Fruit fly (Drosophila melanogaster) whole organism, embryonic: Measurements from ENCODE around the gene trv.

Experiments
- CG10959 ChIP-seq: fragments of 200-800 bp; sonication (Bioruptor generic); IDR thresholded peaks from 2 replicates; pipeline ENCODE4 v1.3.6; 2022; ENCODE audit warnings: missing biosample characterization, missing genetic modification characterization
- CG13775 ChIP-seq: fragments of 200-800 bp; sonication (Bioruptor generic); optimal IDR thresholded peaks from 3 replicates; lab custom pipeline; 2017; ENCODE audit warnings: missing biosample characterization, mild to moderate bottlenecking, missing genetic modification characterization
- CG15073 ChIP-seq: fragments of 200-800 bp; sonication (Bioruptor generic); optimal IDR thresholded peaks from 2 replicates; lab custom pipeline; 2016; ENCODE audit warnings: missing biosample characterization, missing genetic modification characterization
- CG15696 ChIP-seq: fragments of 200-800 bp; sonication (Bioruptor generic); optimal IDR thresholded peaks from 2 replicates; lab custom pipeline; 2019; ENCODE audit warnings: missing biosample characterization, mild to moderate bottlenecking, missing genetic modification characterization, moderate library complexity
- CG16863 ChIP-seq: fragments of 200-800 bp; sonication (Bioruptor generic); optimal IDR thresholded peaks from 3 replicates; lab custom pipeline; 2016; ENCODE audit warnings: missing biosample characterization, missing genetic modification characterization
- CG2116 ChIP-seq: fragments of 200-800 bp; sonication (Bioruptor generic); optimal IDR thresholded peaks from 3 replicates; lab custom pipeline; 2018; ENCODE audit warnings: missing biosample characterization, mild to moderate bottlenecking, missing genetic modification characterization
- CG30403 ChIP-seq: fragments of 200-800 bp; sonication (Bioruptor generic); optimal IDR thresholded peaks from 3 replicates; lab custom pipeline; 2016; ENCODE audit warnings: missing biosample characterization, missing genetic modification characterization
- CG31441 ChIP-seq: fragments of 200-800 bp; sonication (Bioruptor generic); IDR thresholded peaks from 2 replicates; pipeline ENCODE4 v1.3.6; 2022; ENCODE audit warnings: missing biosample characterization, missing genetic modification characterization
- CG33557 ChIP-seq: fragments of 200-800 bp; sonication (Bioruptor generic); optimal IDR thresholded peaks from 2 replicates; lab custom pipeline; 2019; ENCODE audit warnings: missing biosample characterization, mild to moderate bottlenecking, missing genetic modification characterization, moderate library complexity
- CG43689 ChIP-seq: fragments of 200-800 bp; sonication (Bioruptor generic); IDR thresholded peaks from 2 replicates; pipeline ENCODE4 v1.3.6; 2022; ENCODE audit warnings: missing biosample characterization, missing genetic modification characterization
- CG6765 ChIP-seq: fragments of 200-800 bp; sonication (Bioruptor generic); optimal IDR thresholded peaks from 3 replicates; lab custom pipeline; 2017; ENCODE audit warnings: missing biosample characterization, mild to moderate bottlenecking, missing genetic modification characterization
- CG6791 ChIP-seq: fragments of 200-800 bp; sonication (Bioruptor generic); IDR thresholded peaks from 3 replicates; pipeline ENCODE4 v1.3.6; 2022; ENCODE audit warnings: missing biosample characterization, missing genetic modification characterization; ENCODE audit not compliant: partially characterized antibody
- CG7271 ChIP-seq: fragments of 200-800 bp; sonication (Bioruptor generic); optimal IDR thresholded peaks from 2 replicates; lab custom pipeline; 2018; ENCODE audit warnings: missing biosample characterization, mild to moderate bottlenecking, missing genetic modification characterization, moderate library complexity
- CG7556 ChIP-seq: fragments of 200-800 bp; sonication (Bioruptor generic); optimal IDR thresholded peaks from 2 replicates; lab custom pipeline; 2017; ENCODE audit warnings: missing biosample characterization, mild to moderate bottlenecking, missing genetic modification characterization
- CG7928 ChIP-seq: fragments of 200-800 bp; sonication (Bioruptor generic); optimal IDR thresholded peaks from 2 replicates; lab custom pipeline; 2017; ENCODE audit warnings: missing biosample characterization, mild to moderate bottlenecking, missing genetic modification characterization
- CG8944 ChIP-seq: fragments of 200-800 bp; sonication (Bioruptor generic); optimal IDR thresholded peaks from 3 replicates; lab custom pipeline; 2016; ENCODE audit warnings: missing biosample characterization, missing genetic modification characterization
- CoRest ChIP-seq: fragments of 200-800 bp; sonication (Bioruptor generic); optimal IDR thresholded peaks from 3 replicates; lab custom pipeline; 2018; ENCODE audit warnings: missing biosample characterization, mild to moderate bottlenecking, missing genetic modification characterization, moderate library complexity
- D19A ChIP-seq: fragments of 200-800 bp; optimal IDR thresholded peaks from 3 replicates; lab custom pipeline; 2019; ENCODE audit warnings: missing biosample characterization, mild to moderate bottlenecking, missing genetic modification characterization, moderate library complexity
- Dbx ChIP-seq: fragments of 200-800 bp; sonication (Bioruptor generic); IDR thresholded peaks from 3 replicates; pipeline ENCODE4 v1.3.6; 2022; ENCODE audit warnings: missing biosample characterization, missing genetic modification characterization
- Dll ChIP-seq: fragments of 200-800 bp; sonication (Bioruptor generic); IDR thresholded peaks from 4 replicates; pipeline ENCODE4 v1.3.6; 2022; ENCODE audit warnings: missing biosample characterization, missing genetic modification characterization; ENCODE audit not compliant: partially characterized antibody
- Elba2 ChIP-seq: fragments of 200-800 bp; sonication (Bioruptor generic); optimal IDR thresholded peaks from 3 replicates; lab custom pipeline; 2016; ENCODE audit warnings: missing biosample characterization, missing genetic modification characterization
- HLH4C ChIP-seq: fragments of 200-800 bp; sonication (Bioruptor generic); IDR thresholded peaks from 3 replicates; pipeline ENCODE4 v1.3.6; 2022; ENCODE audit warnings: missing biosample characterization, missing genetic modification characterization; ENCODE audit not compliant: partially characterized antibody
- MBD-R2 ChIP-seq: fragments of 200-800 bp; sonication (Bioruptor generic); IDR thresholded peaks from 2 replicates; pipeline ENCODE4 v1.3.6; 2022; ENCODE audit warnings: missing biosample characterization, missing genetic modification characterization
- Meics ChIP-seq: fragments of 200-800 bp; sonication (Bioruptor generic); optimal IDR thresholded peaks from 2 replicates; lab custom pipeline; 2017; ENCODE audit warnings: missing biosample characterization, mild to moderate bottlenecking, missing genetic modification characterization
- NFAT ChIP-seq: fragments of 200-800 bp; sonication (Bioruptor generic); IDR thresholded peaks from 2 replicates; pipeline ENCODE4 v1.3.6; 2022; ENCODE audit warnings: missing biosample characterization, missing genetic modification characterization
- Nf-YB ChIP-seq: fragments of 200-800 bp; sonication (Bioruptor generic); optimal IDR thresholded peaks from 3 replicates; lab custom pipeline; 2019; ENCODE audit warnings: missing biosample characterization, mild to moderate bottlenecking, missing genetic modification characterization, moderate library complexity
- Spps ChIP-seq: fragments of 200-800 bp; sonication (Bioruptor generic); optimal IDR thresholded peaks from 2 replicates; lab custom pipeline; 2018; ENCODE audit warnings: missing biosample characterization, mild to moderate bottlenecking, missing genetic modification characterization
- Trl ChIP-seq, 3 experiments: fragments of >200 bp in 2 of 3; fragments of 200-800 bp in 1 of 3; sonication (Bioruptor generic) in 1 of 3; optimal IDR thresholded peaks; 2 replicates in 1 of 3; 3 replicates in 2 of 3; lab custom pipeline; 2016 to 2017; ENCODE audit warnings: missing biosample characterization in 1 of 3, missing genetic modification characterization in 1 of 3
- ac ChIP-seq: fragments of 200-800 bp; sonication (Bioruptor generic); optimal IDR thresholded peaks from 3 replicates; lab custom pipeline; 2017; ENCODE audit warnings: missing biosample characterization, mild to moderate bottlenecking, missing genetic modification characterization
- ase ChIP-seq: fragments of 200-800 bp; sonication (Bioruptor generic); IDR thresholded peaks from 3 replicates; pipeline ENCODE4 v1.3.6; 2022; ENCODE audit warnings: missing biosample characterization, missing genetic modification characterization
- bcd ChIP-seq: fragments of 200-800 bp; sonication (Bioruptor generic); optimal IDR thresholded peaks from 2 replicates; lab custom pipeline; 2017; ENCODE audit warnings: missing biosample characterization, mild to moderate bottlenecking, missing genetic modification characterization
- bigmax ChIP-seq: fragments of 200-800 bp; sonication (Bioruptor generic); optimal IDR thresholded peaks from 2 replicates; lab custom pipeline; 2018; ENCODE audit warnings: missing biosample characterization, mild to moderate bottlenecking, missing genetic modification characterization
- bowl ChIP-seq: fragments of 200-800 bp; sonication (Bioruptor generic); IDR thresholded peaks from 2 replicates; pipeline ENCODE4 v1.3.6; 2022; ENCODE audit warnings: missing biosample characterization, missing genetic modification characterization
- caup ChIP-seq: fragments of 200-800 bp; sonication (Bioruptor generic); optimal IDR thresholded peaks from 3 replicates; lab custom pipeline; 2017; ENCODE audit warnings: missing biosample characterization, mild to moderate bottlenecking, missing genetic modification characterization, moderate library complexity; ENCODE audit not compliant: severe bottlenecking
- chif ChIP-seq, 2 experiments: fragments of 200-800 bp; sonication (Bioruptor generic); optimal IDR thresholded peaks; 3 replicates each; lab custom pipeline; 2016; ENCODE audit warnings: missing biosample characterization in 2 of 2, missing genetic modification characterization in 2 of 2
- chm ChIP-seq: fragments of 200-800 bp; sonication (Bioruptor generic); IDR thresholded peaks from 2 replicates; pipeline ENCODE4 v1.3.6; 2022; ENCODE audit warnings: missing biosample characterization, missing genetic modification characterization
- dimm ChIP-seq: fragments of 200-800 bp; sonication (Bioruptor generic); IDR thresholded peaks from 2 replicates; pipeline ENCODE4 v1.3.6; 2022; ENCODE audit warnings: missing biosample characterization, missing genetic modification characterization
- dysf ChIP-seq: fragments of 200-800 bp; sonication (Bioruptor generic); IDR thresholded peaks from 3 replicates; pipeline ENCODE4 v1.3.6; 2022; ENCODE audit warnings: missing biosample characterization, missing genetic modification characterization
- exex ChIP-seq: fragments of 200-800 bp; sonication (Bioruptor generic); optimal IDR thresholded peaks from 4 replicates; lab custom pipeline; 2018; ENCODE audit warnings: missing biosample characterization, mild to moderate bottlenecking, missing genetic modification characterization, moderate library complexity
- fd102C ChIP-seq: fragments of 200-800 bp; sonication (Bioruptor generic); optimal IDR thresholded peaks from 2 replicates; lab custom pipeline; 2018; ENCODE audit warnings: missing biosample characterization, mild to moderate bottlenecking, missing genetic modification characterization, moderate library complexity
- kni ChIP-seq: fragments of 200-800 bp; sonication (Bioruptor generic); optimal IDR thresholded peaks from 3 replicates; lab custom pipeline; 2017; ENCODE audit warnings: mild to moderate bottlenecking, missing biosample characterization, missing genetic modification reagents, missing genetic modification characterization
- pho ChIP-seq: fragments of 200-800 bp; sonication (Bioruptor generic); optimal IDR thresholded peaks from 2 replicates; lab custom pipeline; 2016; ENCODE audit warnings: missing biosample characterization, missing genetic modification characterization
- psq ChIP-seq: fragments of 200-800 bp; sonication (Bioruptor generic); optimal IDR thresholded peaks from 2 replicates; lab custom pipeline; 2017; ENCODE audit warnings: missing biosample characterization, missing genetic modification characterization
- rib ChIP-seq: fragments of 200-800 bp; sonication (Bioruptor generic); IDR thresholded peaks from 2 replicates; pipeline ENCODE4 v1.3.6; 2022; ENCODE audit warnings: missing biosample characterization, missing genetic modification characterization
- slbo ChIP-seq: fragments of 200-800 bp; sonication (Bioruptor generic); IDR thresholded peaks from 2 replicates; pipeline ENCODE4 v1.3.6; 2022; ENCODE audit warnings: missing biosample characterization, missing genetic modification characterization
- so ChIP-seq: fragments of 200-800 bp; sonication (Bioruptor generic); IDR thresholded peaks from 3 replicates; pipeline ENCODE4 v1.3.6; 2022; ENCODE audit warnings: missing biosample characterization, missing genetic modification characterization
- sug ChIP-seq: fragments of 200-800 bp; optimal IDR thresholded peaks from 2 replicates; lab custom pipeline; 2019; ENCODE audit warnings: missing biosample characterization, mild to moderate bottlenecking, missing genetic modification characterization, moderate library complexity
- vfl ChIP-seq: fragments of 200-800 bp; sonication (Bioruptor generic); optimal IDR thresholded peaks from 2 replicates; lab custom pipeline; 2016; ENCODE audit warnings: missing biosample characterization, missing genetic modification characterization
- wek ChIP-seq: fragments of 200-800 bp; sonication (Bioruptor generic); optimal IDR thresholded peaks from 3 replicates; lab custom pipeline; 2018; ENCODE audit warnings: missing biosample characterization, mild to moderate bottlenecking, missing genetic modification characterization, moderate library complexity
- yki ChIP-seq: fragments of >200 bp; optimal IDR thresholded peaks from 3 replicates; lab custom pipeline; 2018

The trv gene

dm6 chr3R:27987329-27987728, 39.1 kb upstream of the trv start (continued):
- TF ChIP-seq CG2116 (peak; percentile 18), CG16863 (GFP tag; lab: Kevin White, UChicago) (no peak)
- TF ChIP-seq, all 482 proteins: peak for 225

dm6 chr3R:27987772-27988171, 38.6 kb upstream of the trv start:
- TF ChIP-seq ase (no peak), bigmax (GFP tag; lab: Kevin White, UChicago) (peak; percentile 77), CG10959 (GFP tag; lab: Robert Waterston, UW) (no peak), D19A (no peak), Trl (optimal IDR thresholded peaks at IDR 0.05; lab: Kevin White, UChicago) (peak; percentile 70 to 82), Trl (GFP tag; optimal IDR thresholded peaks at IDR 0.05; lab: Kevin White, UChicago) (no peak), CG15073 (no peak), sug (peak; percentile 37), Dll (no peak), so (GFP tag; lab: Robert Waterston, UW) (no peak), Dbx (GFP tag; lab: Robert Waterston, UW) (no peak), fd102C (GFP tag; lab: Kevin White, UChicago) (no peak), CG8944 (GFP tag; lab: Kevin White, UChicago) (no peak), dysf (GFP tag; lab: Robert Waterston, UW) (no peak), MBD-R2 (0 out of 2 replicates have a peak, but pooled peaks have one; percentile 0), exex (tag; lab: Kevin White, UChicago) (peak; percentile 41), ac (no peak), CG7556 (GFP tag; lab: Kevin White, UChicago) (no peak), vfl (GFP tag; lab: Kevin White, UChicago) (no peak), caup (no peak), rib (GFP tag; lab: Robert Waterston, UW) (peak; percentile 8; the same call in 1 of the 2 replicates), CG33557 (GFP tag; lab: Kevin White, UChicago) (no peak), kni (GFP tag; lab: Kevin White, UChicago) (peak; percentile 7)

- TF ChIP-seq CG6791 (GFP tag; lab: Robert Waterston, UW) (0 out of 3 replicates have a peak, but pooled peaks have one; percentile 22), CG30403 (GFP tag; lab: Kevin White, UChicago) (no peak), yki (no peak), chif (GFP tag; optimal IDR thresholded peaks at IDR 0.05; lab: Kevin White, UChicago) (no peak), bcd (no peak), pho (GFP tag; lab: Kevin White, UChicago) (no peak), dimm (no peak), Nf-YB (GFP tag; lab: Kevin White, UChicago) (no peak), CG7928 (no peak), CG43689 (GFP tag; lab: Robert Waterston, UW) (no peak), Meics (GFP tag; lab: Kevin White, UChicago) (no peak), slbo (GFP tag; lab: Robert Waterston, UW) (peak; percentile 77), psq (GFP tag; lab: Kevin White, UChicago) (no peak), NFAT (GFP tag; lab: Robert Waterston, UW) (no peak), wek (GFP tag; lab: Kevin White, UChicago) (no peak), CG15696 (tag; lab: Kevin White, UChicago) (no peak), CG2116 (no peak), CG31441 (no peak), chm (GFP tag; lab: Robert Waterston, UW) (peak; percentile 39; the same call in 1 of the 2 replicates), CG6765 (no peak), HLH4C (GFP tag; lab: Robert Waterston, UW) (no peak), CoRest (tag; lab: Kevin White, UChicago) (no peak), Elba2 (GFP tag; lab: Kevin White, UChicago) (no peak), bowl (GFP tag; lab: Robert Waterston, UW) (no peak), CG13775 (GFP tag; lab: Kevin White, UChicago) (no peak), Spps (tag; lab: Kevin White, UChicago) (no peak), CG7271 (tag; lab: Kevin White, UChicago) (no peak)
Observed at dm6 chr3R:27988189-27988588, 38.2 kb upstream of the trv start, which contains the start of gene betaTub97EF. betaTub97EF (minus strand) TSS chr3R:27988384.
